Fruit fly (Drosophila melanogaster): ENCODE results near the gene kon.

Gene kon

dm6 chr2L:18442903-18443608, 60.7 kb downstream of the kon start, which contains the start of gene RpS26 (continued):
- TF ChIP-seq CG4730 (GFP tag; IDR thresholded peaks at IDR 0.05) (peak; percentile 15; the same call in 1 of the 2 replicates), crol (GFP tag; IDR thresholded peaks at IDR 0.05) (no peak), CG2129 (GFP tag; IDR thresholded peaks at IDR 0.05; ENCODE audit: partially characterized antibody) (no peak), mirr (GFP tag; optimal IDR thresholded peaks at IDR 0.05) (no peak), CG3847 (GFP tag; IDR thresholded peaks at IDR 0.05) (peak; percentile 64), dmrt11E (tag; optimal IDR thresholded peaks at IDR 0.05) (peak; percentile 7), CG10366 (GFP tag; IDR thresholded peaks at IDR 0.05) (0 out of 2 replicates have a peak, but pooled peaks have one; percentile 36), CG7745 (tag; optimal IDR thresholded peaks at IDR 0.05) (peak; percentile 38), H2.0 (GFP tag; IDR thresholded peaks at IDR 0.05) (peak; percentile 37; the same call in 1 of the 2 replicates), Nf-YC (tag; optimal IDR thresholded peaks at IDR 0.05) (no peak), CG6272 (GFP tag; IDR thresholded peaks at IDR 0.05) (peak; percentile 48; the same call in 1 of the 2 replicates), da (GFP tag; optimal IDR thresholded peaks at IDR 0.05) (no peak), Hsf (GFP tag; optimal IDR thresholded peaks at IDR 0.05) (peak; percentile 24), Bteb2 (GFP tag; optimal IDR thresholded peaks at IDR 0.05) (peak; percentile 29), zfh2 (GFP tag; optimal IDR thresholded peaks at IDR 0.05) (peak; percentile 42), CG7963 (GFP tag; IDR thresholded peaks at IDR 0.05; ENCODE audit: partially characterized antibody) (no peak), CG15269 (tag; optimal IDR thresholded peaks at IDR 0.05) (no peak), Sin3A (optimal IDR thresholded peaks at IDR 0.05) (peak; percentile 95), CG17328 (GFP tag; IDR thresholded peaks at IDR 0.05) (peak; percentile 30; the same call in 1 of the 2 replicates), crc (GFP tag; optimal IDR thresholded peaks at IDR 0.05) (no peak), CG12391 (tag; optimal IDR thresholded peaks at IDR 0.05) (peak; percentile 46), Optix (GFP tag; IDR thresholded peaks at IDR 0.05) (no peak), HHEX (GFP tag; optimal IDR thresholded peaks at IDR 0.05) (no peak), Six4 (GFP tag; optimal IDR thresholded peaks at IDR 0.05) (no peak), CG2889 (GFP tag; IDR thresholded peaks at IDR 0.05) (0 out of 3 replicates have a peak, but pooled peaks have one; percentile 10), ash1 (GFP tag; optimal IDR thresholded peaks at IDR 0.05) (no peak), cg (GFP tag; optimal IDR thresholded peaks at IDR 0.05) (no peak), CG10431 (GFP tag; optimal IDR thresholded peaks at IDR 0.05) (peak; percentile 49), CG12104 (GFP tag; optimal IDR thresholded peaks at IDR 0.05) (peak; percentile 73), ind (GFP tag; optimal IDR thresholded peaks at IDR 0.05) (peak; percentile 9), gce (GFP tag; IDR thresholded peaks at IDR 0.05) (no peak; the same call in 2 of the 3 replicates), NK7.1 (GFP tag; optimal IDR thresholded peaks at IDR 0.05) (no peak), lov (optimal IDR thresholded peaks at IDR 0.05) (no peak), lov (GFP tag; IDR thresholded peaks at IDR 0.05) (peak; percentile 65; the same call in 1 of the 3 replicates), D19A (tag; optimal IDR thresholded peaks at IDR 0.05) (peak; percentile 38), lbe (GFP tag; optimal IDR thresholded peaks at IDR 0.05) (peak; percentile 40), CoRest (tag; optimal IDR thresholded peaks at IDR 0.05) (peak; percentile 75), so (GFP tag; IDR thresholded peaks at IDR 0.05) (0 out of 3 replicates have a peak, but pooled peaks have one; percentile 49), CG10321 (GFP tag; IDR thresholded peaks at IDR 0.05) (no peak), CG10654 (GFP tag; optimal IDR thresholded peaks at IDR 0.05) (peak; percentile 5), CG32767 (GFP tag; IDR thresholded peaks at IDR 0.05) (no peak), bbx (GFP tag; IDR thresholded peaks at IDR 0.05; ENCODE audit: partially characterized antibody) (no peak; the same call in 1 of the 2 replicates), grn (GFP tag; optimal IDR thresholded peaks at IDR 0.05) (no peak), ato (GFP tag; IDR thresholded peaks at IDR 0.05; ENCODE audit: partially characterized antibody) (no peak), pfk (GFP tag; optimal IDR thresholded peaks at IDR 0.05) (peak; percentile 41), CG18476 (GFP tag; optimal IDR thresholded peaks at IDR 0.05) (peak; percentile 43), CG13123 (GFP tag; optimal IDR thresholded peaks at IDR 0.05) (peak; percentile 37), CTCF (GFP tag; optimal IDR thresholded peaks at IDR 0.05) (no peak), Ravus (GFP tag; IDR thresholded peaks at IDR 0.05) (no peak), CG7357 (GFP tag; IDR thresholded peaks at IDR 0.05) (no peak), lola (GFP tag; optimal IDR thresholded peaks at IDR 0.05) (peak in 1 of 3 experiments; percentile 42)
